Fruit fly (Drosophila melanogaster): ENCODE results near the gene Sgs7.

Sgs7 gene

DNA sequence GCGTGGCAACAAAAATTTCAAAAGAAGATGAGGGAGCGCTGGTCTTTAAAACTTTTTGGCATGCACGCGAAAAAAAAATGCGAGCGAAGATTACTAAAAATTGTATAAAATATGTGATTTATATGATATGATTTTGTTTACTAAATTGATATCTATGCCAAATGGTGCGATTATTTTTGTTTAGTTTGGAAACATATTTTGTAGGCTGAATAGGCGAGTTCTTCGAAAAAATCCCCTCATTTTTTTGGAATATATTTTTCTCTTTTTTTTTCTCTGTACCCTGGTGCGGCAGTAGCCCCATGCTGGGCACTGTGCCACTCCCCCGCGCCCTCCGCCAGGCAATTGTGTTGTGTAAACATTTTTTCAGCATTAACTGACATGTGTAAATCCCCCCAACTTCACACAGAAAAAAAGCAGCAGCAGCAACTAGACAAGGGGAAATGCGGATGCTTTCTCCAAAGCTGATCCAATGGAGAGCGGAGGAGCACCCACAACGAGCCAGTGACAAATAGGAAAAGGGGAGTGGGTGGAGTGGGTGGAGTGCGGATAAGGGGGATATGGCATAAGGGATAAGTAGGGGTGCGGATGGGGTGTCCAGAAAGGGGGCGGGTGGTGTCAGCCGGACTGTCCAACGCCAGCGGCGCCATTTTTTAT, 23.6 kb upstream of the Sgs7 start (continued):
- TF ChIP-seq topi (GFP tag; optimal IDR thresholded peaks at IDR 0.05) (peak; percentile 9), CG32006 (GFP tag; optimal IDR thresholded peaks at IDR 0.05) (peak; percentile 31), Lpt (GFP tag; optimal IDR thresholded peaks at IDR 0.05) (no peak), esn (GFP tag; optimal IDR thresholded peaks at IDR 0.05) (peak; percentile 46), svp (GFP tag) (peak; percentile 48), dsx (GFP tag; optimal IDR thresholded peaks at IDR 0.05; ENCODE audit: poor library complexity, severe bottlenecking) (no peak), Gug (GFP tag; IDR thresholded peaks at IDR 0.05) (no peak), Sox15 (GFP tag; optimal IDR thresholded peaks at IDR 0.05) (peak; percentile 10), CG7368 (GFP tag; optimal IDR thresholded peaks at IDR 0.05) (no peak), CG11902 (GFP tag; optimal IDR thresholded peaks at IDR 0.05) (no peak), lz (GFP tag; optimal IDR thresholded peaks at IDR 0.05) (peak; percentile 3), Smox (GFP tag; optimal IDR thresholded peaks at IDR 0.05) (peak; percentile 1), CG8632 (GFP tag; optimal IDR thresholded peaks at IDR 0.05) (peak; percentile 22)

DNA sequence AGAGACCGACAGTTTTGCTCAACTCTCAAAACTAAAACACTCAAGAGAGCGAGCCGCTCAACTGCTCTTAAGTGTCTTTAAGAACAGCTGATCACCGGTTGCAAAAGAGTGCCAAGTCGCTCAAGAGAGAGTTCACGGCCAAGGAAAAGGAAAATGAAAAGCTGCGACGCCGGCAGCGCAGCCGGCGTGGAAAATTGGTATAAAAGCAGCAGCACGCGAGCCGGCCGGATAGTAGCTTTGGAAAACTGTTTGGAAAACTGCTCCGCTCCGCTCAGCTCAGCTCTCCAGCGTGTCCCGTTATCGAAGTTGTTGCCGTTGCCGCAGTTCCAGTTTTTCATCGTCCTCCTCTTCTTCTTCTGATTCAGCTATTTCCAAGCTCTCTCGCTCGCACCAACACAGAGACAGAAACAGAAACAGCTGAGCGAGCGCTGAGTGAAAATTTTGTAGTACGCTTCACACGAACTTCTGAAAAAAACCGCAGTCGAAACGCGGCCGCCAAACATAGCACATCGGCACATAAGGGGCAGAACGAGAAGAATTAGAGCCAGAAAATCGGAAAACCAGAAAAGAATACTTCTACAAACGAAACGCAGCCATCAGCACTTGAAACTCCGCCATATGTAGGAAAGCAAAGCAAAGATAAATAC, 22.2 kb upstream of the Sgs7 start, which contains the start of gene chrb:
chrb (plus strand) TSS at position 224 of the 647 bp plus-strand sequence.
- TF ChIP-seq CG6808 (GFP tag; optimal IDR thresholded peaks at IDR 0.05) (peak; percentile 56), CG6163 (GFP tag; IDR thresholded peaks at IDR 0.05) (peak; percentile 68; the same call in 2 of the 3 replicates), CG4318 (GFP tag; optimal IDR thresholded peaks at IDR 0.05) (no peak), CG6792 (GFP tag; optimal IDR thresholded peaks at IDR 0.05) (peak; percentile 23), CG7368 (GFP tag; optimal IDR thresholded peaks at IDR 0.05) (peak; percentile 15), lz (GFP tag; optimal IDR thresholded peaks at IDR 0.05) (no peak), CG3919 (GFP tag; optimal IDR thresholded peaks at IDR 0.05) (peak; percentile 47), CG15336 (GFP tag; IDR thresholded peaks at IDR 0.05) (peak; percentile 73), CG32006 (GFP tag; optimal IDR thresholded peaks at IDR 0.05) (peak; percentile 5), salr (GFP tag; optimal IDR thresholded peaks at IDR 0.05) (no peak), Met (GFP tag; optimal IDR thresholded peaks at IDR 0.05) (peak; percentile 14), Gug (GFP tag; IDR thresholded peaks at IDR 0.05) (no peak), CG8119 (GFP tag; IDR thresholded peaks at IDR 0.05) (peak; percentile 69), CG8319 (GFP tag; optimal IDR thresholded peaks at IDR 0.05) (no peak), esn (GFP tag; optimal IDR thresholded peaks at IDR 0.05) (peak; percentile 53), Hr39 (GFP tag; optimal IDR thresholded peaks at IDR 0.05) (no peak), Sox15 (GFP tag; optimal IDR thresholded peaks at IDR 0.05) (no peak), fkh (GFP tag; optimal IDR thresholded peaks at IDR 0.05) (peak; percentile 49), fd59A (GFP tag; optimal IDR thresholded peaks at IDR 0.05) (no peak), CG16779 (tag; optimal IDR thresholded peaks at IDR 0.05) (peak; percentile 69), Eip93F (GFP tag; optimal IDR thresholded peaks at IDR 0.05) (no peak), CG34406 (GFP tag; optimal IDR thresholded peaks at IDR 0.05) (peak; percentile 30), pdm3 (GFP tag; optimal IDR thresholded peaks at IDR 0.05) (no peak), Smox (GFP tag; optimal IDR thresholded peaks at IDR 0.05) (no peak), dac (GFP tag; optimal IDR thresholded peaks at IDR 0.05) (no peak), CG10631 (GFP tag; optimal IDR thresholded peaks at IDR 0.05) (no peak), CG1621 (tag; optimal IDR thresholded peaks at IDR 0.05) (peak; percentile 50), CG11902 (GFP tag; optimal IDR thresholded peaks at IDR 0.05) (no peak), eg (GFP tag; IDR thresholded peaks at IDR 0.05) (peak; percentile 78; the same call in 1 of the 3 replicates), CG10669 (GFP tag; optimal IDR thresholded peaks at IDR 0.05) (peak; percentile 3), CG6854 (GFP tag; optimal IDR thresholded peaks at IDR 0.05) (peak; percentile 85), Ets96B (tag; optimal IDR thresholded peaks at IDR 0.05) (peak; percentile 18), Lpt (GFP tag; optimal IDR thresholded peaks at IDR 0.05) (peak; percentile 58), Blimp-1 (GFP tag; optimal IDR thresholded peaks at IDR 0.05) (peak; percentile 0), Sox102F (GFP tag; optimal IDR thresholded peaks at IDR 0.05) (peak; percentile 55), dsx (GFP tag; optimal IDR thresholded peaks at IDR 0.05; ENCODE audit: poor library complexity, severe bottlenecking) (peak; percentile 71), Hr38 (GFP tag; optimal IDR thresholded peaks at IDR 0.05) (no peak), Hr4 (GFP tag; optimal IDR thresholded peaks at IDR 0.05) (peak; percentile 8), Ets21C (GFP tag; optimal IDR thresholded peaks at IDR 0.05) (no peak), svp (GFP tag) (no peak), fd85E (GFP tag; optimal IDR thresholded peaks at IDR 0.05) (peak; percentile 73), achi (GFP tag; optimal IDR thresholded peaks at IDR 0.05) (peak; percentile 26), OdsH (GFP tag; optimal IDR thresholded peaks at IDR 0.05) (no peak), CG6276 (GFP tag; optimal IDR thresholded peaks at IDR 0.05) (peak; percentile 41), CG8632 (GFP tag; optimal IDR thresholded peaks at IDR 0.05) (peak; percentile 52)
